Worm (Caenorhabditis elegans) whole organism, young adult: Measurements from ENCODE around the gene C18G1.7.

ENCODE experiments used
- B0261.1 ChIP-seq: sonication (generic microtip); optimal IDR thresholded peaks from 2 replicates; lab custom pipeline; 2016; ENCODE audit warnings: mild to moderate bottlenecking, missing genetic modification characterization, moderate library complexity, missing compliant biosample characterization
- C17E4.6 ChIP-seq: fragments of 200-800 bp; sonication (Bioruptor generic); IDR thresholded peaks from 2 replicates; pipeline ENCODE4 v1.3.6; 2022; ENCODE audit warnings: missing genetic modification reagents, missing genetic modification characterization, missing compliant biosample characterization
- F23B12.7 ChIP-seq: sonication (generic microtip); optimal IDR thresholded peaks from 2 replicates; lab custom pipeline; 2017; ENCODE audit warnings: missing genetic modification characterization, mild to moderate bottlenecking, missing compliant biosample characterization, antibody characterized with exemption, moderate library complexity; ENCODE audit not compliant: insufficient read depth
- K12H6.12 ChIP-seq: fragments of 200-800 bp; sonication (Bioruptor generic); optimal IDR thresholded peaks from 2 replicates; lab custom pipeline; 2018; ENCODE audit warnings: mild to moderate bottlenecking, missing genetic modification characterization, missing compliant biosample characterization
- Y67H2A.10 ChIP-seq: fragments of 200-800 bp; sonication (Bioruptor generic); conservative IDR thresholded peaks from 2 replicates; pipeline ENCODE4 v1.3.6; 2022; ENCODE audit warnings: missing genetic modification reagents, missing genetic modification characterization, missing compliant biosample characterization
- Y79H2A.3 ChIP-seq: fragments of 200-800 bp; sonication (Bioruptor generic); conservative IDR thresholded peaks from 2 replicates; pipeline ENCODE4 v1.3.6; 2022; ENCODE audit warnings: missing genetic modification reagents, missing genetic modification characterization, missing compliant biosample characterization
- ama-1 ChIP-seq, 3 experiments: fragments of 150-350 bp in 1 of 3; sonication (generic microtip) in 2 of 3; optimal IDR thresholded peaks; 2 replicates each; lab custom pipeline; 2014 to 2018; ENCODE audit warnings: missing biosample characterization in 2 of 3, missing genetic modification characterization in 2 of 3, missing genetic modification reagents in 2 of 3
- ccch-3 ChIP-seq: fragments of 200-800 bp; sonication (Bioruptor generic); optimal IDR thresholded peaks from 2 replicates; lab custom pipeline; 2018; ENCODE audit warnings: mild to moderate bottlenecking, missing genetic modification characterization, missing compliant biosample characterization
- ceh-100 ChIP-seq: fragments of 200-800 bp; sonication (Bioruptor generic); IDR thresholded peaks from 2 replicates; pipeline ENCODE4 v1.3.6; 2022; ENCODE audit warnings: missing genetic modification reagents, missing genetic modification characterization, missing compliant biosample characterization
- ceh-79 ChIP-seq: sonication (generic microtip); optimal IDR thresholded peaks from 2 replicates; lab custom pipeline; 2017; ENCODE audit warnings: mild to moderate bottlenecking, missing genetic modification characterization, missing compliant biosample characterization
- ceh-91 ChIP-seq: fragments of 200-800 bp; sonication (Bioruptor generic); IDR thresholded peaks from 2 replicates; pipeline ENCODE4 v1.3.6; 2022; ENCODE audit warnings: missing genetic modification reagents, missing genetic modification characterization, missing compliant biosample characterization
- fkh-3 ChIP-seq: sonication (generic microtip); optimal IDR thresholded peaks from 2 replicates; lab custom pipeline; 2016; ENCODE audit warnings: mild to moderate bottlenecking, missing genetic modification characterization, missing compliant biosample characterization
- hrde-1 ChIP-seq: sonication (generic microtip); optimal IDR thresholded peaks from 2 replicates; lab custom pipeline; 2016; ENCODE audit warnings: missing genetic modification characterization, mild to moderate bottlenecking, missing compliant biosample characterization, moderate library complexity, missing genotype, missing genetic modification reagents, borderline replicate concordance
- lin-54 ChIP-seq: fragments of 200-800 bp; sonication (Bioruptor generic); optimal IDR thresholded peaks from 2 replicates; lab custom pipeline; 2018; ENCODE audit warnings: mild to moderate bottlenecking, missing genetic modification characterization, missing compliant biosample characterization
- lsy-27 ChIP-seq: sonication (generic microtip); optimal IDR thresholded peaks from 2 replicates; lab custom pipeline; 2017; ENCODE audit warnings: missing genetic modification characterization, mild to moderate bottlenecking, missing compliant biosample characterization, antibody characterized with exemption, missing genotype, borderline replicate concordance; ENCODE audit not compliant: insufficient read depth
- nfya-2 ChIP-seq: fragments of 200-800 bp; sonication (Bioruptor generic); IDR thresholded peaks from 2 replicates; pipeline ENCODE4 v1.3.6; 2022; ENCODE audit warnings: missing genetic modification reagents, missing genetic modification characterization, missing compliant biosample characterization
- nhr-80 ChIP-seq: sonication (generic microtip); optimal IDR thresholded peaks from 2 replicates; lab custom pipeline; 2016; ENCODE audit warnings: missing genetic modification characterization, missing compliant biosample characterization
- repo-1 ChIP-seq: sonication (generic microtip); optimal IDR thresholded peaks from 2 replicates; lab custom pipeline; 2017; ENCODE audit warnings: mild to moderate bottlenecking, missing genetic modification characterization, missing compliant biosample characterization
- sdz-38 ChIP-seq: sonication (generic microtip); optimal IDR thresholded peaks from 2 replicates; lab custom pipeline; 2016; ENCODE audit warnings: missing genotype, missing genetic modification characterization, missing compliant biosample characterization
- sea-2 ChIP-seq: fragments of 200-800 bp; sonication (Bioruptor generic); IDR thresholded peaks from 2 replicates; pipeline ENCODE4 v1.3.6; 2022; ENCODE audit warnings: missing genetic modification characterization, missing compliant biosample characterization
- snpc-1.1 ChIP-seq: sonication (generic microtip); optimal IDR thresholded peaks from 2 replicates; lab custom pipeline; 2017; ENCODE audit warnings: missing genetic modification characterization, mild to moderate bottlenecking, missing compliant biosample characterization, antibody characterized with exemption, moderate library complexity, missing genotype, missing genetic modification reagents; ENCODE audit not compliant: insufficient read depth

Gene C18G1.7

DNA sequence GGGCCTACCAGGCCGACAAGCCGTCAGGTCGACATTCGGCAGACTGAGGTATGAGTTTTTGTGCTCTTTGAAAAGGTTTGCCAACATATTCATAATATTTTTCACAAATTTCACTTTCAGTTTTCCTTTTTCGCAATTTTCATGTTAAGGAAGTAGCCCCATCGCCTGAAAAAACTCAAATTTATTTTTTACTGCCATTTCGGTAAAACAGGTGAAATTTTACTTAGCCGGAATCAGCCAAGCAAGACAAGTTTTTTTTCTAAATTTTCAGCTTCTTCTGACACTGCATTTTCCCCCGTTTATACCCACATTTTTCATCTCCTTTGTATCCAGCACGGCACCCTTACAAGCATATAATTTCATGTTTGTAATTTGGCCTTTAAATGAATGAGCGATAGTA, 46.2 kb downstream of the C18G1.7 start, which contains the start of gene R02F11.11:
R02F11.11 (plus strand) TSS at position 301 of the 400 bp plus-strand sequence.
- TF ChIP-seq B0261.1 (tag; lab: Kevin White, UChicago) (no peak), K12H6.12 (no peak), sea-2 (GFP tag; lab: Robert Waterston, UW) (no peak), lsy-27 (tag; lab: Kevin White, UChicago) (no peak), ceh-91 (GFP tag; lab: Robert Waterston, UW) (no peak), sdz-38 (no peak), lin-54 (GFP tag; lab: Kevin White, UChicago) (no peak), Y67H2A.10 (no peak), F23B12.7 (tag; lab: Kevin White, UChicago) (no peak), ccch-3 (GFP tag; lab: Kevin White, UChicago) (no peak), Y79H2A.3 (GFP tag; lab: Robert Waterston, UW) (no peak)

DNA sequence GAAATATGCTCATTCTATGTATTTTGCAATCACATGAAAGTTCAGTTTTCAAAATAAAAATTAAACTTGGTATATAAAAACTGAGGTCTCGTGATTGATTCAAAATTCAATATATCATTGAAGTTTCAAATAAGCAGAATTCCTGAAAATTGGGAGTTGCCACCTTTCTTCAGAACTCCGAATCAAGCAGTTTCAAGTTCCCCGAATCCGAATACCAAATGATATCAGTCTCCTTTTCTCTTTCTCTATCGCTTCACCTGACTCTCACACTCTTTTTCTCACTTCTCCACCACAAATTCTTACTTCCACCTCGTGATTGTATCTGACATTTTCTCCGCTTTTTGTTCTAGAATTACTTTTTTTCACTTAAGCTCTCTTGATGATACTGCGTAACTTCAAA, 48.9 kb downstream of the C18G1.7 start, which contains the start of gene R02F11.2:
R02F11.2 (plus strand) TSS at position 292 of the 400 bp plus-strand sequence.
- TF ChIP-seq fkh-3 (no peak), ceh-79 (tag; lab: Kevin White, UChicago) (no peak), nhr-80 (tag; lab: Kevin White, UChicago) (no peak), hrde-1 (tag; lab: Kevin White, UChicago) (no peak), nfya-2 (GFP tag; lab: Robert Waterston, UW) (no peak), ama-1 (optimal IDR thresholded peaks at IDR 0.05; lab: Kevin White, UChicago) (no peak), ama-1 (GFP tag; optimal IDR thresholded peaks at IDR 0.05; lab: Kevin White, UChicago) (no peak), ceh-100 (no peak), C17E4.6 (GFP tag; lab: Robert Waterston, UW) (no peak), repo-1 (tag; lab: Kevin White, UChicago) (no peak), snpc-1.1 (tag; lab: Kevin White, UChicago) (no peak)
